Fruit fly (Drosophila melanogaster) ovary, adult (tissue): ENCODE results near the gene CG31606.

Experiments
- CG17801 ChIP-seq: fragments of 200-800 bp; optimal IDR thresholded peaks from 2 replicates; lab custom pipeline; 2019; ENCODE audit warnings: missing biosample characterization, mild to moderate bottlenecking, missing genetic modification characterization, moderate library complexity; ENCODE audit not compliant: partially characterized antibody

The CG31606 gene

DNA sequence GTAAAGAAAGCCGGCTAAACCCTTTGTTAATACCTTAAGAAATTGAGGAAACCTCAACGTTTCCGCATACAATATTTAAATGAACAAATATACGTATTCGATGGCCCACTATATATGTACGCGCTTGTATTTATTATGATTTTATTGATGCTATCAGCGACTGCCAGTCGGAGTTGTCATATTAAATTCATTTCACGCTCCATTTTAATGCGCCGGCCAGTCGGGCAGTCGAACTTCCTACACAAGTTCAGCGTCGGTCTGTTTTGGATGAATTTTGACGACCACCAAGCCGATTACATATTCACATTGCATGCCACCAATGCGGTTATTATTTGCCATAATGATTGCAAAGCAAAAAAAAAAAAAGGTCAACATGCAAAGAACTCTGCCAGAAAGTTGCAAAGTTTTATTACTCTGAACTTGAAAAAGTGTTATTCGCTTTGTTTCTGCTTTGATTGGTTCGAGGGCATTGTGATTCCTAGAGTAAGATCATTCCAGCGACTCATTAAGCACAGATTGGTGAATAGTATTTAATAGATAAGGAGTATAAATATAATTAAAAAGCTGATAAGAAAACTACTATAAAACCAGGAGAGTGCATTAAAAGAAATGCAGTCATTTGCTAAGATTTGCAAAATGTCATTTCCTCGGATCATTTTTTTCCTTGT is at the start of gene CG31606:
Gene CG31606, plus strand, starts transcription at position 618 of the 668 bp plus-strand sequence.
- TF ChIP-seq CG17801 (GFP tag; lab: Kevin White, UChicago) = no peak

DNA sequence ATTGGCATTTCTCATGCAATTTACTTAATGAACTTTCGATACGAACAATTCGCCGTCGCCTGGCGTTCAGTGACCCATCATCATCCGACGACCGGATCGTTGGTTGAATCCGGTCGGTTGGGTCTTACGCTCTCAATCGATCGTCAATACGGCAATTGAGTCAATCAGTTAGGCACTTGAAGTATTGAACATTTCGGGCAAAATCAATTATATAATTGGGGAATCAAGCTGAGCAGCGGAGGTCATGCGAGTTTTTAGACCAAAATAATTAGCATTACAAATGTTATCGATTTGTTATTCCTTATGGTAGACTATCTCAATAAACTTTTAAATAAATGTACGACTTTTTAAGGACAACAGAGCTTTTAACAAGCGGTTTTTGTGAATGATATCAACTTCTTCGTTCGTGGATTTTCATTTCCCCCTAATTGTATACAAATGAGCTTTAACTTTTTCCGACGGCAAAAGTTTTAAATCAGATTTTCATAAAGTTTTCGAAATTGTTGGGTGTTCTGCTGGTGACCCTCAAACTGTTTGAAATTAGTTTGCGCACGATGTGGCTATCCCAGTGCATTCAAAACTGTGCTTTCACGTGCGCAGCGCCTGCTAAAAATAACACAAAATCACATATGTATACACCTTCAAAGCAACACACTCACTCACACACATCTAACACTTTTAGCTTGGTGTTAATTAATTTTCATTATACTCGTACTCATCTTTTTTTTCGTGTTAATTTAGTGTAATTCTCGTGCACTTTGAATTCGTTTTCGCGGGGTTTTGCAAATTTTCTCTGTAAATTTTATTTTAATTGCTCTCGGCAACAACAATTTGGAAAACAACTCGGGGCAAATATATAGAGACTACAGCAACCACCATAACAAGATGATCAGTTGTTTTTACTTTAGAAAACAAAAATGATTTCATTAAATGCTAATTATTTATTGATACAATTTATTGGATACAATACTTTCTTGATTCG is 49.2 kb upstream of the CG31606 start:
- TF ChIP-seq CG17801 (GFP tag; lab: Kevin White, UChicago) = no peak

DNA sequence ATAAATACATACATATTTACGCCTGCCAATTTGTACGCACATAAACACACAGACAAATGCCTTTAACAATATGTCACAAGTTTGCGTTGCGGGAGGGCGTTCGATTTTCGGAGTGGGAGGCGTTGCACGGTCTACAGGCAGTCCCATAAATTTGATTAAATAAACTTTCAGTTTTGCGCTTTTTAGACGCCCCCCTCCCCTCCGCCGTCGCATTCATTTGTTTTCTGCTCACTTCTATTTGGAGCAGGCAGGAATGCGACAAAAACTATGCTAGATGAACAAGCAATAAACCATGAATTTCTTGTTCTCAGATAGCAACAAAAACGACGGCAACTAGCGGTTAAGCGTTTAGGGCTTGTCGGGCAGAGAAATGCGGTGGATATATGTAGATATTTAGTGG is 48.4 kb upstream of the CG31606 start:
- TF ChIP-seq CG17801 (GFP tag; lab: Kevin White, UChicago) = no peak

DNA sequence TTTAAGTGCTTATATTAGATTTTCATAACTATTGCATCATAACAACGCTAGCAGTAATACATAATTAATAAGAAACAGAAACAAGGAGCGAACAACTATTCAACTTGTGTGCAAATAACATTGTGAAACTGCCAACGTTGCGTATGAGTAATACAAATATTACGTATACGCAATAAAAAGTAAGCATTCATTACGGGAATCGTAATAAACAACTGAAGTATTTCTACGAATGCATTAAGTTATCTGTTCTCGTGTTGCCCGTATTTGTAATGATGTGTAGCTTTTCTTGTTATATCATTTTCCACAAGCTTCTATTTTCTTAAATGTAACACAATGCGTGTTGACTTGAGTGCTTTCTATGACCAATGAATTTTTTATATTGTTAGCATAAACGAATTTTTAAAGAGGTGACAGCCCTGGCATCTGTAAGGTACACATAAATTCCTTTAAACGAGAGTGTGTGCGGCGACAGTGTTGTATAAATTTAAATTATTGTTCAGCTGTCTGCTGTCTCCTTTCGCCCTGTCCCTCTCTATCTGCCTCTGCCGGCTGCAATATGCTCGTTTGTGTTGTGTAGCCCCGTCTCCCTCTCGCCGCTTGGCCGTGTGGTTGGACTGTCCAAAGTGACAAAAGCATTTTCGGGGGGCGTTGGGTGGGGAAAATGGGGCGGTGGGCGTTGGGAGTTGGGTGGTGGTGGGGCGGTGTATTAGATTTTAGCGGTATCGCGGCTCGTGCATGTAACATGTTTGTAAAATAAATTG is 47.6 kb upstream of the CG31606 start:
- TF ChIP-seq CG17801 (GFP tag; lab: Kevin White, UChicago) = no peak

DNA sequence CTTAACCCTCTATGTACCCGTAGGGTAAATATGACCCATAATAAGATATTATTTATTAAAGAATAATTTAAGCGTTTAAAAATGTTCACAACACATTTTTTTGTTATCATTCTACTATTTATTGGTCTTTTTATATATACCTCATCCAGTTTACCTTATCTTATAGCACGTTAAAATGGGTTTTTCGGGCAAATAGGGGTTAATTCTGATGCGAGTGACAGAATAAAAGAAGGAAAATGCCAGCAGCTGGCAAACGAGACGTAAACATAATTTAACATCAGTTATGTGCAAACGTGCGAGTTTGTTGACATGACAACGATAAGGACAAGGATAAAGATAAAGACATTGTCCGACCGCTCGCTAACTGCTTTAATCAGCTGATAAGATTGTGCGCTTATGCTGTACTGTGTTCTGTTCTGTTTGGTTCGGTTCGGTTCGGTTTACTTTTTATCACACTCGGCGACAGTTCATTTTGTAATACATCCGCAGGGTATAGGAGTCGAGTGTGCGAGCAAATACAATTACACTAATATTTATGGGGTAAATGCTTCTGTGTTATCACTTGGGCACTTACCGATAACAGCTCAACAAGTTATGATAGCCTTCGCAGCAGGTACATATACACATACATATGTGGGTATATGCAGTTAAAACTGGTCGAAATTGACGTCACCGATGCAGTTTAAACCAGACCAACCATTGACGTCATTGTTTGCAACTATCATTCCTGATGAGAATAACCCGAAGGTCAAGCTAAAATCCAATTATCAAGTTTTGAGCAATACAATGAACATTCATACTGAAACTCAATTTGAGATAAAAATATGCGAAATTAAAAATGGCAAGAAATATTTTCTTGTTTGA is 46.7 kb upstream of the CG31606 start:
- TF ChIP-seq CG17801 (GFP tag; lab: Kevin White, UChicago) = peak; percentile 22

DNA sequence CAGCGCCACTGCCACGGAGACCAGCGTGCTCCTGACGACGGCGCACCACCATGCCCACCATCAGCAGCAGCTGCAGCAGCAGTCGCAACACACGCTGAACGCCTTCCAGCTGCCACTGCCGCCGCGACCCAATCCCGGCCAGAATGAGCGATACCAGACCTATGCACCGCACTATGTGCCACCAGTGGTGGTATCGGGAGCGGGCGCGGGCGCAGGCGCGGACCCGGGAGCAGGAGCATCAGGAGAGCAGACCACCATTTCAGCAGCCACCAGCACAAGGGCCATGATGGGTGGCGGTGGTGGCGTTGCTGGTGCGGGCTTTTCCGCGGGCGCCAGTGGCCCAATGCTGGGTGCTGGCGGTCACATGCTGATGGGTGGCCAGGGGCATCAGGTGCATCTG is 44.3 kb upstream of the CG31606 start:
- no peak for TF ChIP-seq CG17801 (GFP tag; lab: Kevin White, UChicago)

DNA sequence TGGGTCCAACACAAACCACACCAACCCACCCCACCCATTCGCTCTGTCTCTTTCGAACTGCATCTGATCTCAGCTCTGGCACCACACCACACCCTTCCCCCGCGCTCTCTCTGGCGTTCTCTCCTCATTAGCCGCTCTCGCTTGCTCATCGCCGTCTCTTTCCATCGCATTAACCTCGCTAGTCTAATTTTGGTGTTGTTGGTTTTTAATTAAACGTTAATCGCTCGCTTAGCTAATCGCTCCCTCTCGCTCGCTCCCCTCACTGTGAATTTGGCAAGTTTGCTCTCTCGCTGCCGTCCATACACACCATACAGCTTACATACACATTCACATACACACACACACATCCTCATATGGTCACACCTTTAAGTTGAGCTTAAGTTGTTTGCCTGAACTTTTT is 43.3 kb upstream of the CG31606 start:
- TF ChIP-seq CG17801 (GFP tag; lab: Kevin White, UChicago) = no peak

DNA sequence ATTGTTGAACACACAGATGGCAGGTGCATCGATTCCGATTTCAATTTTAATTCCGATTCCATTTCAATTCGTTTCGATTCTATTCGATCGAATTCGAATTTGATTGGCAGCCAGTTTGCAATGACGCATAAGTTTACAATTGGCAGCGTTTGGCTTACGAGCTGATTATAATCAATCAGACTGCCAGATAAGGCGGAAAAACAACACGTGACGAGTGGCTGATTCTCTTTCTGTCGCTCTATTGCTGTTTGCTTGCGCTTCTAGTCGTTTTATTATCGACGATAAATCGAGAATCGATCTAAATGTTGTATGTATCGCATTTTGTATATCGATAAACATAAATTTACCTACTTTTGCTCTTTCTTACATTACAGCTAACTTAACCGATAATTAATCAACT is 42.7 kb upstream of the CG31606 start:
- no peak for TF ChIP-seq CG17801 (GFP tag; lab: Kevin White, UChicago)

DNA sequence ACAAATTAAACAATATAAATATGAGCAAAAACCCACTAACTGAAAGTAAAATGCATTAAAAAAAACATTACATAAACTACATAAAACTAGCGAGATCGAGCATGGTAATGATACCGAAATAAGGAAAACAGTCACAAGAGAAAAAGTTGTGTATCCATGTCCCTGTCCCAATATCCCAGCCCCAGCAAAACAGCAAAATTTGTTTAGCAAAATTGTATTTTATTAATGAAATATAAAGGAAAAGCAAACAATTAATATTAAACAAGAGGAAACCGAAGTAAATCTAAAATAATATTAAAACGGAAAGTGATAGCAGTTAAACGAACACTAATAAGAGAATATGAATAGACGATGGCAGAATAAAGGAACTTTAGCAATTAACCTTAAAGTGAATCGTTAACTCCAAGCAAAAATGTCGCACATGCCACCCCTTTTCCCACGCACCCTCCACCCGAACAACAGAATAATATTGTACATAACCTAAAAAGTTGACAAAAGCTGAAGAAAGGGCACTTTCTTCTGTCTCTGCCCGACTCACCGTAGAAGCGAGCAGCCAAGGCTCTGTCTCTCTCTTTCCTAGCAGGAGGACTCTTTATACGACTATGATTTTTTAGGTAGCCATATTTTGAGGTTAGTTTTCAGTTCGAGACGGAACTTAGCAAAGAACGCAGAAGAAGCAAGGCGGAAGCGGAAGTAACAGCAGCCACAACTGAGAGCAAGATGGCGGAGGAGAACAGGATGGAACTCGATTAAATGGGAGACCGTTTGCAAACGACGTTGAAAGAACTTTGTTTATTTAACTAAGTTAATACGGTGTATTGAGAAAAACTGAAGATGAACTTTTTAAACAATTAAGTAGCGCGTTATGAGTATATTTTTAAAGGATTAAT is 36.6 kb upstream of the CG31606 start:
- TF ChIP-seq CG17801 (GFP tag; lab: Kevin White, UChicago) = no peak

DNA sequence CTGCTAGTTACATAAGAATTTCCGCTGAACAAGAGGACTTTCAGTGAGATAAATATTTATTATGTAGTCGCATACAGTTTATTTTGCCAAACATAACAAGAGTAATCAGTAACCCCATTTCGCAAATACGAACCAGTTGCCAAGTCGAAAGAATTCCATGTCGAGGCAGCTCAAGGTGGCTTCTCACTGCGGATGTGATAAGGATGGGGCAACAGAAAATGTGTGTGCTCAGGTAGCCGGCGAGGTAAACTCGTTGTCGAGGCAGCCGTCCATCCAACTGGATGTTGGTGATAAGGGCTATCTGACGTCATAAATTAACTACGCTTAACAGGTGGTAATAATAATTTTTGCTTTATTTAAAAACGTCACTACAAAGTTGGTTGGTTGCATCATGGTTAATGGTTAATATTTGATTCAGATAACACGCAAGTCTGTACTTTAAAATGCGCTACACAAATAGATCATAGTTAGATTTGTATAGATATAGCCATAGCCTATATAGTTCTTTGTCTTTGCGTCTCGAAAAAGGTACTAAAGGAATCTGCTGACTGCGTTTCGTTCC is 30.7 kb upstream of the CG31606 start:
- no peak for TF ChIP-seq CG17801 (GFP tag; lab: Kevin White, UChicago)

DNA sequence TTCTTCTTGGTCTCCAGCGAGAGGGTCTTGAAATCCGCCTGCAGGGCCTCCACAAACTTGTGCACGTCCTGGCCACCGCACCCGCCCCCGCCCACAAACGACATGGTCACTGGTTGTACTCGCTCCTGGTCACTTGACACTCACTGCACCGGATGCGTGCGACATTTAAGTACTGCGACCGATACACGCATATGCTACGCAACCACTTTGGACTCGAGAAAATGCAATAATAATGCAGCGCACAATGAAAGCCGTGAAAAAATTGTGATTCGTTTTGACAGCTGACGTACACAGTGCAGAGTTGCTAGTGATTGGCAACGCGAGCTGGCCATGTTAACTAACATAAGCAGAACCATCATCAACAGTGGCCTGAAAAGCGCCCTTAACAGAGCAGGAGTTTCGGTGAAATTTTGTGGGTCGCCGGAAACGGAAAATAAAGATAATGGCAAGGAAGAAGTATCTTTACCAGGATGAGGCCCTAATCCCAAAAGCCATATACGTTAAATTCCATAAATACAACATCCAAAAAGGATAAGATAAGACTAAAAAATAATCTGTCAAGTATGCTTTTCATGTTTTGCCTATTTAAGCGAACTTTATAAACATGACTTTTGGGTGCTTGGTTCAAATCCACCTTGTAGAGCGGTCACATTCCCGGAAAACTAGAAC is 23.6 kb upstream of the CG31606 start, which contains the start of the genes mon2 and CG8673:
Gene mon2, minus strand, starts transcription at position 300 of the 669 bp plus-strand sequence.
Gene CG8673, plus strand, starts transcription at position 619 of the 669 bp plus-strand sequence.
- peak; percentile 14 for TF ChIP-seq CG17801 (GFP tag; lab: Kevin White, UChicago)
